Fruit fly (Drosophila melanogaster) Kc167 (cell line): Measurements from ENCODE around the gene CG43235.
"Not testable (repeated sequence)": the region's sequence is repeated elsewhere in the genome, so short reads cannot be mapped to it uniquely, and the experiment has no call there.

Experiments
- Myc ChIP-seq: fragments of >200 bp; optimal IDR thresholded peaks from 2 replicates; lab custom pipeline; 2017; ENCODE audit warnings: missing external identifiers
- Sin3A ChIP-seq: fragments of >200 bp; optimal IDR thresholded peaks from 2 replicates; lab custom pipeline; 2018; ENCODE audit warnings: missing external identifiers
- h ChIP-seq: fragments of >200 bp; optimal IDR thresholded peaks from 3 replicates; lab custom pipeline; 2018; ENCODE audit warnings: missing external identifiers
- insv ChIP-seq: fragments of >200 bp; optimal IDR thresholded peaks from 3 replicates; lab custom pipeline; 2018; ENCODE audit warnings: missing external identifiers
- psq ChIP-seq: fragments of >200 bp; optimal IDR thresholded peaks from 2 replicates; lab custom pipeline; 2017; ENCODE audit warnings: missing external identifiers
- ttk ChIP-seq: sonication (Bioruptor generic); optimal IDR thresholded peaks from 2 replicates; lab custom pipeline; 2017; ENCODE audit warnings: missing external identifiers

CG43235 gene

DNA sequence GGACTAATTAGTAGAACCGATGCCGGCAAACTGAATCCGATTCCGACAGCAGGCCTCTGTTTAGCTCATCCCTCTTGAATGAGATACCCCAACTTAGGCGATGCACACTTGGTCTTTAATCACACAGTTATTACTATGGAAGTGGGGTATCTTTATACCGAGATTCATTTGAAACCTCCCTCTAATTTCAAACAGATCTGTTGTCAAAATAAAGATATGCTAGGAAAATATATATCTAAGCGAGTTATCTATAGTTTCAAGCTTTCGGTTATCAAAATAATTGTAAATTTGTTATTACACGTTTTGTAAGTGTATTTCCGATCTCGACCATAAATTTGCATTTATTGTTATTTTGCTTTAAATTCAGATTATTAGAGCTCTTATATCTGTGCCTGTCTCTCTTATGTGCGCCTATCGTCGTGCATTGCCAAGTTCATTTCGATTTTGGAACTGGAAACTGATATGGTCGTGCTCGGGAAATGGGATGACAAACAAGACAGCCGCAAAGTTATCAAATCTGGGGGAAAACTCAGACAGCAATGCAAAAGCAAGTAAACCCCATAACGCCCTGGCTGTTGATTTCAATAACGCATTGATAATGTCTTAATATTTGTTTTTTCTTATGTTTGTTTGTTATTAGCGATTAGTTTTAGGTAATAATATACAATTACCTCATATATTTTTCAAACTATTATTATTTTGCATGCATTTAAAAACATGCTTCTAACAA, 33.6 kb downstream of the CG43235 start, which contains the start of gene CG13795:
Gene CG13795, minus strand, starts transcription at position 31 of the 730 bp plus-strand sequence.
- TF ChIP-seq ttk (lab: Kevin White, UChicago) (no peak), h (lab: Kevin White, UChicago) (no peak), Myc (lab: Kevin White, UChicago) (no peak), Sin3A (lab: Kevin White, UChicago) (no peak), psq (lab: Kevin White, UChicago) (no peak), insv (lab: Kevin White, UChicago) (no peak)

DNA sequence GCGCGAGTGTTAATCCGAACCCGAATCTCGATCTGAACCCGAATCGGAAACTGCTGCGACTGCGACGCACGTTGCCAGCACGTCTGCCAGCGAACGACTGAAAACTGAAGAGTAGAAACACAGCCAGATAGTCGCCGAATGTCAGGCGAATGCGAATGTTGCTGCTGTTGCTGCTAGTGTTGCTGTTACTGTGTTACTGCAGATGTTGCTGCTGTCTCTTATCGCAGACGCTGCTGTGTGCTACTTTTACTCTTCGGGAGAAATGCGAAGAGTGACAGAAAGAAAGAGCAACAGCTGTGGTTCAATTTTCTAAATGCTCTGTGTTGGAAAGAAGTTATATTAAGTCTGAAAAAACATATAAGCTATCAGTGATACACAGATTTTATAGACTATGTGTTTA, 39.7 kb downstream of the CG43235 start, which contains the start of gene CG13796:
Gene CG13796, minus strand, starts transcription at position 101 of the 400 bp plus-strand sequence.
- TF ChIP-seq h, Myc, psq (lab: Kevin White, UChicago): not testable (repeated sequence)

DNA sequence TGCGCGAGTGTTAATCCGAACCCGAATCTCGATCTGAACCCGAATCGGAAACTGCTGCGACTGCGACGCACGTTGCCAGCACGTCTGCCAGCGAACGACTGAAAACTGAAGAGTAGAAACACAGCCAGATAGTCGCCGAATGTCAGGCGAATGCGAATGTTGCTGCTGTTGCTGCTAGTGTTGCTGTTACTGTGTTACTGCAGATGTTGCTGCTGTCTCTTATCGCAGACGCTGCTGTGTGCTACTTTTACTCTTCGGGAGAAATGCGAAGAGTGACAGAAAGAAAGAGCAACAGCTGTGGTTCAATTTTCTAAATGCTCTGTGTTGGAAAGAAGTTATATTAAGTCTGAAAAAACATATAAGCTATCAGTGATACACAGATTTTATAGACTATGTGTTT, 45.9 kb downstream of the CG43235 start, which contains the start of gene CG31904:
Gene CG31904, minus strand, starts transcription at position 101 of the 400 bp plus-strand sequence.
- not testable (repeated sequence) for TF ChIP-seq psq, insv, ttk (lab: Kevin White, UChicago)

DNA sequence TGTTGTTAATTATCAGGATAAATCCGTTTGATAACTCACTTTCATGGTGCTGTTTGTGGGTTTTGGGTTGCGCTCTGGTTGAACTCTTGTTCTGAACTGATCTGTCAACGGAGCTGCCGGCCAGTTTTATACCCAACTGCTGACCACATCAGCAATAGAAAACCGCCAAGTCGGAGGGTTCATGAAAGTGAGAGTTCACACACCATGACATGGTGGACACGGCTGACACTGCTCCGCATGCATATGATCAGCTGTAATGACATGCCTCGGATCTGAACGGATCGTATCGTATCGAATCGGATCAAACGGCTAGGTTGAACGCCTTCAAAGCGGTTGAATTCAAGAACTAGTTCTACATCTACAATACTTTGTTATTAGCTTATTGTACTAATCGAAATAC, 48.6 kb downstream of the CG43235 start, which contains the start of gene Acp1:
Gene Acp1, minus strand, starts transcription at position 101 of the 400 bp plus-strand sequence.
- no peak for TF ChIP-seq insv (lab: Kevin White, UChicago)
- no peak for TF ChIP-seq h (lab: Kevin White, UChicago)
- no peak for TF ChIP-seq Sin3A (lab: Kevin White, UChicago)
- no peak for TF ChIP-seq ttk (lab: Kevin White, UChicago)
- TF ChIP-seq psq (lab: Kevin White, UChicago), result no peak
- no peak for TF ChIP-seq Myc (lab: Kevin White, UChicago)
